Worm (Caenorhabditis elegans) whole organism, L4 larva: ENCODE results near the gene col-162.
"Not testable (repeated sequence)": the region's sequence is repeated elsewhere in the genome, so short reads cannot be mapped to it uniquely, and the experiment has no call there.

Source experiments
- D1046.2 ChIP-seq: fragments of 200-800 bp; sonication (Bioruptor generic); IDR thresholded peaks from 2 replicates; pipeline ENCODE4 v1.3.6; 2022; ENCODE audit warnings: missing genetic modification characterization, missing compliant biosample characterization
- F10B5.3 ChIP-seq: sonication (generic microtip); optimal IDR thresholded peaks from 2 replicates; lab custom pipeline; 2016; ENCODE audit warnings: mild to moderate bottlenecking, missing genetic modification characterization, missing compliant biosample characterization
- F44E2.7 ChIP-seq: fragments of 200-800 bp; sonication (Bioruptor generic); IDR thresholded peaks from 2 replicates; pipeline ENCODE4 v2.1.2; 2022; ENCODE audit warnings: missing genetic modification characterization, missing compliant biosample characterization
- F49E8.2 ChIP-seq: sonication (generic microtip); optimal IDR thresholded peaks from 2 replicates; lab custom pipeline; 2016; ENCODE audit warnings: missing compliant biosample characterization, mild to moderate bottlenecking, missing genetic modification characterization, borderline replicate concordance
- Y105C5A.15 ChIP-seq: fragments of 200-800 bp; sonication (Bioruptor generic); IDR thresholded peaks from 2 replicates; pipeline ENCODE4 v1.3.6; 2022; ENCODE audit warnings: missing genetic modification characterization, missing compliant biosample characterization
- Y48G9A.11 ChIP-seq: fragments of 200-800 bp; sonication (Bioruptor generic); IDR thresholded peaks from 2 replicates; pipeline ENCODE4 v1.3.6; 2022; ENCODE audit warnings: missing genetic modification reagents, missing genetic modification characterization, missing compliant biosample characterization
- ZK337.2 ChIP-seq: fragments of 200-800 bp; sonication (Bioruptor generic); IDR thresholded peaks from 2 replicates; pipeline ENCODE4 v1.3.6; 2022; ENCODE audit warnings: missing genetic modification reagents, missing genetic modification characterization, missing compliant biosample characterization
- ZK546.5 ChIP-seq, 2 experiments: sonication (generic microtip); optimal IDR thresholded peaks; 2 replicates each; lab custom pipeline; 2017; ENCODE audit warnings: missing biosample characterization in 2 of 2, missing genetic modification characterization in 2 of 2
- aly-2 ChIP-seq: sonication (generic microtip); optimal IDR thresholded peaks from 2 replicates; lab custom pipeline; 2018; ENCODE audit warnings: missing biosample characterization, missing genetic modification characterization
- arid-1 ChIP-seq: fragments of 200-800 bp; sonication (Bioruptor generic); conservative IDR thresholded peaks from 2 replicates; pipeline ENCODE4 v1.3.6; 2022; ENCODE audit warnings: missing genetic modification reagents, missing genetic modification characterization, missing compliant biosample characterization
- attf-4 ChIP-seq: sonication (generic microtip); optimal IDR thresholded peaks from 3 replicates; lab custom pipeline; 2017; ENCODE audit warnings: missing biosample characterization, missing genetic modification characterization
- ceh-20 ChIP-seq: fragments of 200-800 bp; sonication (Bioruptor generic); IDR thresholded peaks from 2 replicates; pipeline ENCODE4 v1.3.6; 2022; ENCODE audit warnings: missing genetic modification reagents, missing genetic modification characterization, missing compliant biosample characterization
- ceh-32 ChIP-seq: sonication (generic microtip); optimal IDR thresholded peaks from 2 replicates; lab custom pipeline; 2016; ENCODE audit warnings: mild to moderate bottlenecking, missing genetic modification characterization, missing compliant biosample characterization; ENCODE audit not compliant: poor library complexity
- daf-16 ChIP-seq, 3 experiments: sonication (generic microtip); optimal IDR thresholded peaks; 2 replicates each; lab custom pipeline; 2016 to 2017; ENCODE audit warnings: missing genetic modification characterization in 3 of 3, missing genetic modification reagents in 3 of 3, mild to moderate bottlenecking in 2 of 3, missing compliant biosample characterization in 2 of 3, missing biosample characterization in 1 of 3, moderate library complexity in 1 of 3
- daf-19 ChIP-seq: fragments of 200-800 bp; sonication (Bioruptor generic); conservative IDR thresholded peaks from 2 replicates; pipeline ENCODE4 v1.3.6; 2022; ENCODE audit warnings: missing genetic modification characterization, missing compliant biosample characterization
- daf-8 ChIP-seq: fragments of 200-800 bp; sonication (Bioruptor generic); IDR thresholded peaks from 2 replicates; pipeline ENCODE4 v1.3.6; 2022; ENCODE audit warnings: missing genetic modification characterization, missing compliant biosample characterization
- dmd-6 ChIP-seq: fragments of 200-800 bp; sonication (Bioruptor generic); IDR thresholded peaks from 2 replicates; pipeline ENCODE4 v1.3.6; 2022; ENCODE audit warnings: missing genetic modification reagents, missing genetic modification characterization, missing compliant biosample characterization
- dve-1 ChIP-seq: sonication (generic microtip); optimal IDR thresholded peaks from 2 replicates; lab custom pipeline; 2017; ENCODE audit warnings: antibody characterized with exemption, mild to moderate bottlenecking, missing genetic modification characterization, missing compliant biosample characterization; ENCODE audit not compliant: insufficient read depth
- fkh-10 ChIP-seq: fragments of 150-350 bp; optimal IDR thresholded peaks from 2 replicates; lab custom pipeline; 2014; ENCODE audit warnings: missing biosample characterization, missing genetic modification reagents, missing genetic modification characterization
- hlh-30 ChIP-seq: sonication (generic microtip); optimal IDR thresholded peaks from 2 replicates; lab custom pipeline; 2017; ENCODE audit warnings: antibody characterized with exemption, mild to moderate bottlenecking, missing genetic modification characterization, missing compliant biosample characterization; ENCODE audit not compliant: insufficient read depth
- lim-7 ChIP-seq: fragments of 200-800 bp; sonication (Bioruptor generic); IDR thresholded peaks from 2 replicates; pipeline ENCODE4 v1.3.6; 2022; ENCODE audit warnings: missing genetic modification characterization, missing compliant biosample characterization
- lin-1 ChIP-seq: fragments of 200-800 bp; sonication (Bioruptor generic); IDR thresholded peaks from 2 replicates; pipeline ENCODE4 v1.3.6; 2022; ENCODE audit warnings: missing genetic modification reagents, missing genetic modification characterization, missing compliant biosample characterization
- lin-29 ChIP-seq: fragments of 200-800 bp; sonication (Bioruptor generic); IDR thresholded peaks from 2 replicates; pipeline ENCODE4 v1.3.6; 2022; ENCODE audit warnings: missing genetic modification reagents, missing genetic modification characterization, missing compliant biosample characterization
- lin-38 ChIP-seq: fragments of 200-800 bp; sonication (Bioruptor generic); IDR thresholded peaks from 2 replicates; pipeline ENCODE4 v1.3.6; 2022; ENCODE audit warnings: missing genetic modification reagents, missing genetic modification characterization, missing compliant biosample characterization
- madf-5 ChIP-seq, 2 experiments: fragments of 200-800 bp; sonication (Bioruptor generic); IDR thresholded peaks; 2 replicates each; pipeline ENCODE4 v1.3.6; 2022; ENCODE audit warnings: missing compliant biosample characterization in 2 of 2, missing genetic modification characterization in 2 of 2
- mxl-2 ChIP-seq: fragments of 200-800 bp; sonication (Bioruptor generic); conservative IDR thresholded peaks from 2 replicates; pipeline ENCODE4 v1.3.6; 2022; ENCODE audit warnings: missing genetic modification reagents, missing genetic modification characterization, missing compliant biosample characterization
- mxl-3 ChIP-seq: fragments of 200-800 bp; sonication (Bioruptor generic); optimal IDR thresholded peaks from 2 replicates; lab custom pipeline; 2018; ENCODE audit warnings: mild to moderate bottlenecking, missing genetic modification characterization, missing compliant biosample characterization
- nhr-102 ChIP-seq: sonication (generic microtip); optimal IDR thresholded peaks from 2 replicates; lab custom pipeline; 2016; ENCODE audit warnings: mild to moderate bottlenecking, missing genetic modification characterization, moderate library complexity, missing compliant biosample characterization
- nhr-25 ChIP-seq: sonication (generic microtip); optimal IDR thresholded peaks from 2 replicates; lab custom pipeline; 2017; ENCODE audit warnings: missing genetic modification characterization, mild to moderate bottlenecking, missing compliant biosample characterization, antibody characterized with exemption, moderate library complexity, borderline replicate concordance; ENCODE audit not compliant: insufficient read depth
- nhr-28 ChIP-seq: fragments of 150-350 bp; optimal IDR thresholded peaks from 2 replicates; lab custom pipeline; 2014; ENCODE audit warnings: missing biosample characterization, missing genetic modification characterization
- nhr-6 ChIP-seq: fragments of 150-350 bp; optimal IDR thresholded peaks from 2 replicates; lab custom pipeline; 2014; ENCODE audit warnings: missing biosample characterization, missing genetic modification characterization
- nhr-77 ChIP-seq: fragments of 150-350 bp; optimal IDR thresholded peaks from 2 replicates; lab custom pipeline; 2014; ENCODE audit warnings: missing biosample characterization, missing genetic modification characterization
- pha-4 ChIP-seq, 2 experiments: fragments of 150-350 bp in 1 of 2; fragments of 200-800 bp in 1 of 2; sonication (Bioruptor generic) in 1 of 2; IDR thresholded peaks in 1 of 2; optimal IDR thresholded peaks in 1 of 2; 2 replicates each; pipeline versions ENCODE4 v1.3.6 to Lab custom; 2014 to 2022; ENCODE audit warnings: missing genetic modification characterization in 2 of 2, missing genetic modification reagents in 2 of 2, missing biosample characterization in 1 of 2, missing compliant biosample characterization in 1 of 2
- pqm-1 ChIP-seq: sonication (generic microtip); optimal IDR thresholded peaks from 2 replicates; lab custom pipeline; 2017; ENCODE audit warnings: missing biosample characterization, missing genetic modification characterization
- saeg-2 ChIP-seq: fragments of 200-800 bp; sonication (Bioruptor generic); IDR thresholded peaks from 2 replicates; pipeline ENCODE4 v1.3.6; 2022; ENCODE audit warnings: missing genetic modification reagents, missing genetic modification characterization, missing compliant biosample characterization
- snpc-1.2 ChIP-seq: fragments of 200-800 bp; sonication (Bioruptor generic); IDR thresholded peaks from 2 replicates; pipeline ENCODE4 v1.3.6; 2022; ENCODE audit warnings: missing genetic modification reagents, missing genetic modification characterization, missing compliant biosample characterization
- spr-1 ChIP-seq: sonication (generic microtip); optimal IDR thresholded peaks from 2 replicates; lab custom pipeline; 2016; ENCODE audit warnings: mild to moderate bottlenecking, missing genetic modification characterization, missing compliant biosample characterization
- spr-3 ChIP-seq: fragments of 200-800 bp; sonication (Bioruptor generic); optimal IDR thresholded peaks from 2 replicates; lab custom pipeline; 2018; ENCODE audit warnings: mild to moderate bottlenecking, missing genetic modification characterization, missing compliant biosample characterization
- tra-1 ChIP-seq: fragments of 200-800 bp; sonication (Bioruptor generic); IDR thresholded peaks from 2 replicates; pipeline ENCODE4 v1.3.6; 2022; ENCODE audit warnings: missing genetic modification reagents, missing genetic modification characterization, missing compliant biosample characterization
- unc-62 ChIP-seq, 3 experiments: fragments of 150-350 bp in 1 of 3; sonication (generic microtip); optimal IDR thresholded peaks in 2 of 3; peaks in 1 of 3; 1 replicate in 1 of 3; 2 replicates in 2 of 3; lab custom pipeline; 2014 to 2017; ENCODE audit warnings: missing biosample characterization in 3 of 3, missing genetic modification characterization in 3 of 3, missing genetic modification reagents in 3 of 3, missing genotype in 1 of 3
- vab-7 ChIP-seq: fragments of 200-800 bp; sonication (Bioruptor generic); IDR thresholded peaks from 2 replicates; pipeline ENCODE4 v1.3.6; 2022; ENCODE audit warnings: missing genetic modification reagents, missing genetic modification characterization, missing compliant biosample characterization
- zfp-2 ChIP-seq: sonication (generic microtip); optimal IDR thresholded peaks from 2 replicates; lab custom pipeline; 2016; ENCODE audit warnings: mild to moderate bottlenecking, missing genetic modification characterization, missing compliant biosample characterization
- zfp-3 ChIP-seq: fragments of 200-800 bp; sonication (Bioruptor generic); conservative IDR thresholded peaks from 2 replicates; pipeline ENCODE4 v1.3.6; 2022; ENCODE audit warnings: missing genetic modification reagents, missing genetic modification characterization, missing compliant biosample characterization

The col-162 gene

DNA sequence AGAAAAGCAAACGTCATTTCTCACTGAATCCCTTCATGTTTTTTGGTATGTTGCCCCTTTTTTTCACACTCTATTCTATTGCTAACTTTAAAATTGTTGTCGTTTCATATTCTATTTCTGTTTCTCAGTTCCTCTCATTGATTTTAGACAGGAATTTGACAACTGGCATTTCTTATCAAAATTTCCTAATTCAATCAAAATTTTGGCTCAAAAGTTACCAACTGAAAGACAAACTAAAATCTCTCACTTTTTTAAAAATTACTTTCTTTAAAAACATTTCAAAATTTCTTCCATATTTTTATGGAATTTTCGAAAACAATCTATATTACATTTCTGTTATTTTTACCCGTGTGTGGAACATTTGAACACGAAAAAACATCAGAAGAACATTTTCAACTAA lies 1.8 kb downstream of the col-162 start, which contains the start of gene Y2H9A.6:
Y2H9A.6 (plus strand) TSS at position 301 of the 400 bp plus-strand sequence.
- TF ChIP-seq nhr-77; pha-4 (GFP tag; IDR thresholded peaks at IDR 0.05; lab: Robert Waterston, UW); pha-4 (tag; optimal IDR thresholded peaks at IDR 0.05; lab: Kevin White, UChicago); fkh-10 (GFP tag; lab: Kevin White, UChicago): not testable (repeated sequence)

DNA sequence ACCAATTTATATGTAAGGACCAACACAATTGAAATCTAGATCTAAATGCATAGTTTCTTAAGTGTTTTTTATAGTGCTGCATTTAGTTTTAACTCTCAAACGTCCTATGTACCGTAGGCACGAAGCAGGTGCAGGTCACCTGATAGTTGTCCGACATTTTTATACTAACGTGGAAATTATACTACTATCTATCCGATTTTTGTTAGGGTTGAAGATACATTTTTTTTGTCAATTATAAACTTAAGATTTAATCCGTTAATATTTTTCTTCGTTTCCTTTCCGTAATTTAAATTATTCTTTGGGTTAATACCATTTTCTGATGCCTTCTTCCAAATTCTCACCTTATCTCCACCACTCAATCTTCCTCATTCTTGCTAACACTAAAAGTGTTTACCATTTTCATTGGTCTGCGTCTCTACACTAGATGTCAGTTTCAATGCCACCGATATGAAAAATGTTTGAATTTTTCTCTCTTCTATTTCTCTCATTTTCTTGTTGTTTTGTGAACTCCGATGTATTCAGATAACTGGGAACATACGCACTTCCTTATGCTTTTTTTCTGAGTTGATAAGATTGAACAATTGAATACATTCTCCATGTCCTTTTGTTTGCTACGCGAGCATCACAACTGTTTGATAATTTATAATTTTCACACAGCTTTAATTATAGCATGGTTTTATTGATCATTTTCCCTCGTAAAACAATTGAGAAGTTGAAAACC lies 3.6 kb downstream of the col-162 start, which contains the start of gene Y2H9A.4:
Y2H9A.4 (plus strand) TSS at position 671 of the 721 bp plus-strand sequence.
- no peak for TF ChIP-seq attf-4 (tag; lab: Kevin White, UChicago)
- TF ChIP-seq unc-62 (GFP tag; optimal IDR thresholded peaks at IDR 0.05 in 1 of 2; lab: Kevin White, UChicago): peak in 1 of 2 experiments; percentile 94
- no peak for TF ChIP-seq unc-62 (tag; optimal IDR thresholded peaks at IDR 0.05; lab: Kevin White, UChicago)
- TF ChIP-seq pqm-1: peak; percentile 37
- TF ChIP-seq aly-2 (tag; lab: Kevin White, UChicago): no peak
- TF ChIP-seq dve-1 (tag; lab: Kevin White, UChicago): peak; percentile 36
- no peak for TF ChIP-seq Y48G9A.11 (GFP tag; lab: Robert Waterston, UW)
- no peak for TF ChIP-seq daf-16 (GFP tag; optimal IDR thresholded peaks at IDR 0.05; lab: Kevin White, UChicago)
- TF ChIP-seq daf-16 (tag; optimal IDR thresholded peaks at IDR 0.05; lab: Kevin White, UChicago): peak; percentile 93
- no peak for TF ChIP-seq mxl-2 (GFP tag; lab: Robert Waterston, UW)
- TF ChIP-seq nhr-28 (tag; lab: Kevin White, UChicago): peak; percentile 84
- peak; percentile 29 for TF ChIP-seq nhr-6 (tag; lab: Kevin White, UChicago)

- no peak for TF ChIP-seq daf-19 (GFP tag; lab: Robert Waterston, UW)
- TF ChIP-seq ceh-20: no peak
- no peak for TF ChIP-seq F10B5.3 (tag; lab: Kevin White, UChicago)
- TF ChIP-seq spr-1 (tag; lab: Kevin White, UChicago): no peak
- no peak for TF ChIP-seq nhr-102
- no peak for TF ChIP-seq F49E8.2 (tag; lab: Kevin White, UChicago)
- TF ChIP-seq nhr-25 (tag; lab: Kevin White, UChicago): no peak
- TF ChIP-seq hlh-30 (tag; lab: Kevin White, UChicago): no peak
- no peak for TF ChIP-seq ZK546.5 (tag; optimal IDR thresholded peaks at IDR 0.05; lab: Kevin White, UChicago)
- no peak for TF ChIP-seq lin-1
- no peak for TF ChIP-seq zfp-3 (GFP tag; lab: Robert Waterston, UW)
- TF ChIP-seq Y105C5A.15 (GFP tag; lab: Robert Waterston, UW): no peak
- no peak for TF ChIP-seq madf-5 (GFP tag; IDR thresholded peaks at IDR 0.05; lab: Robert Waterston, UW)
- no peak for TF ChIP-seq ZK337.2 (GFP tag; lab: Robert Waterston, UW)
- TF ChIP-seq arid-1 (GFP tag; lab: Robert Waterston, UW): no peak
- no peak for TF ChIP-seq vab-7
- TF ChIP-seq, all 104 proteins: peak for 0
Observed at ce11 chrV:13453334-13453733, 11.6 kb downstream of the col-162 start, which contains the start of gene lurp-2. TSS of gene lurp-2 (plus strand) at chrV:13453634.

ce11 chrV:13455448-13455847 lies 13.7 kb downstream of the col-162 start, which contains the start of gene lurp-3:
TSS of gene lurp-3 (plus strand) at chrV:13455748.
- TF ChIP-seq daf-8 (GFP tag; lab: Robert Waterston, UW): no peak
- no peak for TF ChIP-seq vab-7
- no peak for TF ChIP-seq lim-7 (GFP tag; lab: Robert Waterston, UW)
- no peak for TF ChIP-seq spr-3 (GFP tag; lab: Kevin White, UChicago)
- no peak for TF ChIP-seq snpc-1.2 (GFP tag; lab: Robert Waterston, UW)
- TF ChIP-seq lin-38 (GFP tag; lab: Robert Waterston, UW): no peak
- TF ChIP-seq pqm-1: no peak
- no peak for TF ChIP-seq zfp-3 (GFP tag; lab: Robert Waterston, UW)
- TF ChIP-seq dmd-6 (GFP tag; lab: Robert Waterston, UW): no peak
- no peak for TF ChIP-seq mxl-3 (GFP tag; lab: Kevin White, UChicago)
- no peak for TF ChIP-seq zfp-2 (tag; lab: Kevin White, UChicago)
- TF ChIP-seq F44E2.7 (GFP tag; lab: Robert Waterston, UW): no peak
- TF ChIP-seq saeg-2 (GFP tag; lab: Robert Waterston, UW): no peak
- no peak for TF ChIP-seq lin-29 (GFP tag; lab: Robert Waterston, UW)
- no peak for TF ChIP-seq tra-1
- no peak for TF ChIP-seq D1046.2 (GFP tag; lab: Robert Waterston, UW)
- TF ChIP-seq ceh-32 (tag; lab: Kevin White, UChicago): no peak
